Worm (Caenorhabditis elegans): Measurements from ENCODE around the gene pha-4.

DNA sequence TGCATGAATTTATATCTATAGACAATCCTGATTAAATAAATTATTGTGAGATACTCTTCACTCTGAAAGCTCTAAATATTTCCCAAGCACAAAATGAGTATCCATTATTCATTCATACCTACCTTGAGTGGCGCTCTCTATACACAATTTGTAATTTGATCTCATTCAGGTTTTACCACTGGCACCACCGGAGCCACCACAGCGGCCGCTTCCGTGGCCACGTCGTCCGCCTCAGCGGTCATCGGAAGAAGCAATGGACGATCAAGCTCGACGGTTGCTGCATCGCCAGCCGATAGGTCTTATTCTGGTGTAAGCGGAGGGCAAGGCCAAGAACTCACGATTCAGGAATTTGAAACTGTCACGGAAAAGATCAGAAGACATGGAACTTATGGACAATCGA lies 4.4 kb downstream of the pha-4 start:
- TF ChIP-seq him-1 (tag; optimal IDR thresholded peaks at IDR 0.05) (no peak), W03F9.2 (tag; optimal IDR thresholded peaks at IDR 0.05) (no peak), dao-5 (tag; optimal IDR thresholded peaks at IDR 0.05) (no peak)
